Fruit fly (Drosophila melanogaster) whole organism, adult: Measurements from ENCODE around the gene CG5515.

Experiments used
- CG12768 ChIP-seq: fragments of 200-800 bp; sonication (Bioruptor generic); optimal IDR thresholded peaks from 2 replicates; lab custom pipeline; 2017; ENCODE audit warnings: missing biosample characterization, missing genetic modification characterization, mild to moderate bottlenecking, moderate library complexity, missing genetic modification reagents
- CG14711 ChIP-seq: fragments of 200-800 bp; sonication (Bioruptor generic); optimal IDR thresholded peaks from 2 replicates; lab custom pipeline; 2018; ENCODE audit warnings: missing biosample characterization, mild to moderate bottlenecking, missing genetic modification characterization, moderate library complexity
- CG7101 ChIP-seq: fragments of 200-800 bp; sonication (Bioruptor generic); optimal IDR thresholded peaks from 2 replicates; lab custom pipeline; 2018; ENCODE audit warnings: missing biosample characterization, mild to moderate bottlenecking, missing genetic modification characterization, moderate library complexity
- pad ChIP-seq: fragments of 200-800 bp; sonication (Bioruptor generic); optimal IDR thresholded peaks from 3 replicates; lab custom pipeline; 2017; ENCODE audit warnings: missing biosample characterization, missing genetic modification characterization, mild to moderate bottlenecking, moderate library complexity, missing genetic modification reagents

- TF ChIP-seq CG12768 (GFP tag; lab: Kevin White, UChicago), result no peak
- peak; percentile 2 for TF ChIP-seq pad (GFP tag; lab: Kevin White, UChicago)
- peak; percentile 50 for TF ChIP-seq CG14711 (tag; lab: Kevin White, UChicago)
- TF ChIP-seq CG7101 (tag; lab: Kevin White, UChicago), result peak; percentile 28
Measured at dm6 chr3R:24169362-24169761, 19.3 kb downstream of the CG5515 start, which contains the start of gene CG5510.
